Fruit fly (Drosophila melanogaster) whole organism, embryonic: ENCODE data around the gene Rab9.

Experiments
- BEAF-32 ChIP-seq: fragments of 200-800 bp; sonication (Bioruptor generic); optimal IDR thresholded peaks from 3 replicates; lab custom pipeline; 2017; ENCODE audit warnings: missing biosample characterization, missing genetic modification characterization, mild to moderate bottlenecking, moderate library complexity, missing genetic modification reagents
- Blimp-1 ChIP-seq: fragments of 200-800 bp; sonication (Bioruptor generic); optimal IDR thresholded peaks from 3 replicates; lab custom pipeline; 2018; ENCODE audit warnings: missing biosample characterization, missing genetic modification characterization, mild to moderate bottlenecking, moderate library complexity, missing genetic modification reagents
- CG10366 ChIP-seq: fragments of 200-800 bp; sonication (Bioruptor generic); IDR thresholded peaks from 2 replicates; pipeline ENCODE4 v1.3.6; 2022; ENCODE audit warnings: missing biosample characterization, missing genetic modification characterization
- CG10462 ChIP-seq: fragments of 200-800 bp; sonication (Bioruptor generic); optimal IDR thresholded peaks from 2 replicates; lab custom pipeline; 2016; ENCODE audit warnings: missing biosample characterization, missing genetic modification characterization
- CG11398 ChIP-seq: fragments of 200-800 bp; sonication (Bioruptor generic); optimal IDR thresholded peaks from 2 replicates; lab custom pipeline; 2016; ENCODE audit warnings: missing biosample characterization, missing genetic modification characterization
- CG11696 ChIP-seq: fragments of 200-800 bp; sonication (Bioruptor generic); IDR thresholded peaks from 2 replicates; pipeline ENCODE4 v1.3.6; 2022; ENCODE audit warnings: missing biosample characterization, missing genetic modification characterization
- CG12071 ChIP-seq: fragments of 200-800 bp; sonication (Bioruptor generic); optimal IDR thresholded peaks from 3 replicates; lab custom pipeline; 2018; ENCODE audit warnings: missing biosample characterization, mild to moderate bottlenecking, missing genetic modification characterization
- CG12391 ChIP-seq: fragments of 200-800 bp; sonication (Bioruptor generic); optimal IDR thresholded peaks from 3 replicates; lab custom pipeline; 2018; ENCODE audit warnings: missing biosample characterization, mild to moderate bottlenecking, missing genetic modification characterization, moderate library complexity
- CG12769 ChIP-seq: fragments of 200-800 bp; sonication (Bioruptor generic); optimal IDR thresholded peaks from 2 replicates; lab custom pipeline; 2019; ENCODE audit warnings: missing biosample characterization, mild to moderate bottlenecking, missing genetic modification characterization, moderate library complexity
- CG12942 ChIP-seq: fragments of 200-800 bp; sonication (Bioruptor generic); optimal IDR thresholded peaks from 3 replicates; lab custom pipeline; 2016; ENCODE audit warnings: missing biosample characterization, missing genetic modification characterization
- CG13624 ChIP-seq: fragments of 200-800 bp; sonication (Bioruptor generic); optimal IDR thresholded peaks from 2 replicates; lab custom pipeline; 2016; ENCODE audit warnings: missing biosample characterization, missing genetic modification characterization
- CG14014 ChIP-seq: fragments of 200-800 bp; sonication (Bioruptor generic); IDR thresholded peaks from 2 replicates; pipeline ENCODE4 v1.3.6; 2022; ENCODE audit warnings: missing biosample characterization, missing genetic modification characterization
- CG15269 ChIP-seq: fragments of 200-800 bp; sonication (Bioruptor generic); optimal IDR thresholded peaks from 2 replicates; lab custom pipeline; 2018; ENCODE audit warnings: missing biosample characterization, mild to moderate bottlenecking, missing genetic modification characterization, moderate library complexity
- CG16813 ChIP-seq: fragments of 200-800 bp; sonication (Bioruptor generic); IDR thresholded peaks from 3 replicates; pipeline ENCODE4 v1.3.6; 2022; ENCODE audit warnings: missing biosample characterization, missing genetic modification characterization; ENCODE audit not compliant: partially characterized antibody
- CG18764 ChIP-seq: fragments of 200-800 bp; sonication (Bioruptor generic); optimal IDR thresholded peaks from 3 replicates; lab custom pipeline; 2016; ENCODE audit warnings: missing biosample characterization, missing genetic modification characterization
- CG2116 ChIP-seq: fragments of 200-800 bp; sonication (Bioruptor generic); optimal IDR thresholded peaks from 3 replicates; lab custom pipeline; 2018; ENCODE audit warnings: missing biosample characterization, mild to moderate bottlenecking, missing genetic modification characterization
- CG2678 ChIP-seq: fragments of 200-800 bp; sonication (Bioruptor generic); optimal IDR thresholded peaks from 3 replicates; lab custom pipeline; 2019; ENCODE audit warnings: missing biosample characterization, mild to moderate bottlenecking, missing genetic modification characterization, moderate library complexity
- CG2889 ChIP-seq: fragments of 200-800 bp; sonication (Bioruptor generic); IDR thresholded peaks from 3 replicates; pipeline ENCODE4 v1.3.6; 2022; ENCODE audit warnings: missing biosample characterization, missing genetic modification characterization
- CG31388 ChIP-seq: fragments of 200-800 bp; sonication (Bioruptor generic); optimal IDR thresholded peaks from 2 replicates; lab custom pipeline; 2016; ENCODE audit warnings: missing biosample characterization, missing genetic modification characterization
- CG42726 ChIP-seq: fragments of 200-800 bp; sonication (Bioruptor generic); IDR thresholded peaks from 2 replicates; pipeline ENCODE4 v1.3.6; 2022; ENCODE audit warnings: missing biosample characterization, missing genetic modification characterization; ENCODE audit not compliant: partially characterized antibody
- CG7928 ChIP-seq: fragments of 200-800 bp; sonication (Bioruptor generic); optimal IDR thresholded peaks from 2 replicates; lab custom pipeline; 2017; ENCODE audit warnings: missing biosample characterization, mild to moderate bottlenecking, missing genetic modification characterization
- CG8290 ChIP-seq, 3 experiments: fragments of 200-800 bp; sonication (Bioruptor generic); optimal IDR thresholded peaks; 2 replicates each; lab custom pipeline; 2016 to 2019; ENCODE audit warnings: missing biosample characterization in 3 of 3, missing genetic modification characterization in 3 of 3, mild to moderate bottlenecking in 2 of 3, moderate library complexity in 1 of 3
- CG9727 ChIP-seq: fragments of 200-800 bp; sonication (Bioruptor generic); optimal IDR thresholded peaks from 3 replicates; lab custom pipeline; 2017; ENCODE audit warnings: missing biosample characterization, mild to moderate bottlenecking, missing genetic modification characterization
- CG9932 ChIP-seq: fragments of 200-800 bp; sonication (Bioruptor generic); IDR thresholded peaks from 2 replicates; pipeline ENCODE4 v1.3.6; 2022; ENCODE audit warnings: missing biosample characterization, missing genetic modification characterization
- CoRest ChIP-seq: fragments of 200-800 bp; sonication (Bioruptor generic); optimal IDR thresholded peaks from 3 replicates; lab custom pipeline; 2018; ENCODE audit warnings: missing biosample characterization, mild to moderate bottlenecking, missing genetic modification characterization, moderate library complexity
- Dad ChIP-seq: fragments of 200-800 bp; sonication (Bioruptor generic); optimal IDR thresholded peaks from 3 replicates; lab custom pipeline; 2016; ENCODE audit warnings: missing biosample characterization, missing genetic modification characterization
- Dek ChIP-seq: fragments of 200-800 bp; sonication (Bioruptor generic); optimal IDR thresholded peaks from 3 replicates; lab custom pipeline; 2019; ENCODE audit warnings: missing biosample characterization, mild to moderate bottlenecking, missing genetic modification characterization, moderate library complexity
- Ets65A ChIP-seq: fragments of 200-800 bp; sonication (Bioruptor generic); peaks from one replicate; lab custom pipeline; 2016; ENCODE audit warnings: missing biosample characterization, missing genetic modification characterization
- GATAe ChIP-seq: fragments of 200-800 bp; sonication (Bioruptor generic); conservative IDR thresholded peaks from 2 replicates; pipeline ENCODE4 v1.3.6; 2022; ENCODE audit warnings: missing biosample characterization, missing genetic modification characterization
- Lim3 ChIP-seq: fragments of 200-800 bp; sonication (Bioruptor generic); IDR thresholded peaks from 2 replicates; pipeline ENCODE4 v1.3.6; 2022; ENCODE audit warnings: missing biosample characterization, missing genetic modification characterization
- Neu2 ChIP-seq: fragments of 200-800 bp; sonication (Bioruptor generic); optimal IDR thresholded peaks from 3 replicates; lab custom pipeline; 2016; ENCODE audit warnings: missing biosample characterization, missing genetic modification characterization, borderline replicate concordance
- Oli ChIP-seq: fragments of 200-800 bp; sonication (Bioruptor generic); optimal IDR thresholded peaks from 2 replicates; lab custom pipeline; 2018; ENCODE audit warnings: missing biosample characterization, mild to moderate bottlenecking, missing genetic modification characterization, moderate library complexity
- Scr ChIP-seq: fragments of 200-800 bp; sonication (Bioruptor generic); IDR thresholded peaks from 2 replicates; pipeline ENCODE4 v1.3.6; 2022; ENCODE audit warnings: missing biosample characterization, missing genetic modification characterization; ENCODE audit not compliant: partially characterized antibody
- Sin3A ChIP-seq: fragments of >200 bp; optimal IDR thresholded peaks from 2 replicates; lab custom pipeline; 2018
- ac ChIP-seq: fragments of 200-800 bp; sonication (Bioruptor generic); optimal IDR thresholded peaks from 3 replicates; lab custom pipeline; 2017; ENCODE audit warnings: missing biosample characterization, mild to moderate bottlenecking, missing genetic modification characterization
- amos ChIP-seq: fragments of 200-800 bp; sonication (Bioruptor generic); IDR thresholded peaks from 2 replicates; pipeline ENCODE4 v1.3.6; 2022; ENCODE audit warnings: missing biosample characterization, missing genetic modification characterization; ENCODE audit not compliant: partially characterized antibody
- chn ChIP-seq: fragments of 200-800 bp; sonication (Bioruptor generic); optimal IDR thresholded peaks from 2 replicates; lab custom pipeline; 2016; ENCODE audit warnings: missing biosample characterization, missing genetic modification characterization
- crol ChIP-seq: fragments of 200-800 bp; sonication (Bioruptor generic); IDR thresholded peaks from 2 replicates; pipeline ENCODE4 v1.3.6; 2022; ENCODE audit warnings: missing biosample characterization, missing genetic modification characterization
- dimm ChIP-seq: fragments of 200-800 bp; sonication (Bioruptor generic); IDR thresholded peaks from 2 replicates; pipeline ENCODE4 v1.3.6; 2022; ENCODE audit warnings: missing biosample characterization, missing genetic modification characterization
- gsb ChIP-seq: fragments of 200-800 bp; sonication (Bioruptor generic); IDR thresholded peaks from 2 replicates; pipeline ENCODE4 v1.3.6; 2022; ENCODE audit warnings: missing biosample characterization, missing genetic modification characterization
- klu ChIP-seq: fragments of 200-800 bp; sonication (Bioruptor generic); IDR thresholded peaks from 2 replicates; pipeline ENCODE4 v1.3.6; 2022; ENCODE audit warnings: missing biosample characterization, missing genetic modification characterization
- knrl ChIP-seq: fragments of 200-800 bp; sonication (Bioruptor generic); IDR thresholded peaks from 3 replicates; pipeline ENCODE4 v1.3.6; 2022; ENCODE audit warnings: missing biosample characterization, missing genetic modification characterization; ENCODE audit not compliant: partially characterized antibody
- pho ChIP-seq: fragments of 200-800 bp; sonication (Bioruptor generic); optimal IDR thresholded peaks from 2 replicates; lab custom pipeline; 2016; ENCODE audit warnings: missing biosample characterization, missing genetic modification characterization
- row ChIP-seq: fragments of 200-800 bp; sonication (Bioruptor generic); IDR thresholded peaks from 3 replicates; pipeline ENCODE4 v1.3.6; 2022; ENCODE audit warnings: missing biosample characterization, missing genetic modification characterization
- shn ChIP-seq: fragments of 200-800 bp; sonication (Bioruptor generic); optimal IDR thresholded peaks from 3 replicates; lab custom pipeline; 2016; ENCODE audit warnings: missing biosample characterization, missing genetic modification characterization
- slbo ChIP-seq: fragments of 200-800 bp; sonication (Bioruptor generic); IDR thresholded peaks from 2 replicates; pipeline ENCODE4 v1.3.6; 2022; ENCODE audit warnings: missing biosample characterization, missing genetic modification characterization
- tap ChIP-seq: fragments of 200-800 bp; optimal IDR thresholded peaks from 3 replicates; lab custom pipeline; 2019; ENCODE audit warnings: missing biosample characterization, mild to moderate bottlenecking, missing genetic modification characterization, moderate library complexity
- tgo ChIP-seq: fragments of 200-800 bp; sonication (Bioruptor generic); IDR thresholded peaks from 3 replicates; pipeline ENCODE4 v1.3.6; 2022; ENCODE audit warnings: missing biosample characterization, missing genetic modification characterization
- trh ChIP-seq: fragments of 200-800 bp; sonication (Bioruptor generic); optimal IDR thresholded peaks from 2 replicates; lab custom pipeline; 2016; ENCODE audit warnings: missing biosample characterization, missing genetic modification characterization
- wdn ChIP-seq: fragments of 200-800 bp; sonication (Bioruptor generic); IDR thresholded peaks from 2 replicates; pipeline ENCODE4 v1.3.6; 2022; ENCODE audit warnings: missing biosample characterization, missing genetic modification characterization

Gene Rab9

dm6 chr2L:19397617-19398316, 34.6 kb upstream of the Rab9 start (continued):
- TF ChIP-seq CG2678 (tag; lab: Kevin White, UChicago) = peak; percentile 64
- peak; percentile 39 for TF ChIP-seq slbo (GFP tag; lab: Robert Waterston, UW)
- TF ChIP-seq row (GFP tag; lab: Robert Waterston, UW) = peak; percentile 52; the same call in 2 of the 3 replicates
- TF ChIP-seq CG10462 (GFP tag; lab: Kevin White, UChicago) = no peak
- TF ChIP-seq amos = no peak
- TF ChIP-seq CG2889 = no peak
- TF ChIP-seq trh = no peak
- no peak for TF ChIP-seq CG18764 (GFP tag; lab: Kevin White, UChicago)
- peak; percentile 37 for TF ChIP-seq CoRest (tag; lab: Kevin White, UChicago)
- peak; percentile 45; the same call in 1 of the 2 replicates for TF ChIP-seq CG9932 (GFP tag; lab: Robert Waterston, UW)
- no peak for TF ChIP-seq GATAe
- no peak for TF ChIP-seq CG31388 (GFP tag; lab: Kevin White, UChicago)
- TF ChIP-seq CG14014 (GFP tag; lab: Robert Waterston, UW) = no peak
- TF ChIP-seq ac = no peak
- no peak for TF ChIP-seq Dad (GFP tag; lab: Kevin White, UChicago)
- no peak for TF ChIP-seq CG8290 (GFP tag; optimal IDR thresholded peaks at IDR 0.05; lab: Kevin White, UChicago)
- peak in 1 of 2 experiments; percentile 8 for TF ChIP-seq CG8290 (tag; optimal IDR thresholded peaks at IDR 0.05; lab: Kevin White, UChicago)
- no peak for TF ChIP-seq CG10366 (GFP tag; lab: Robert Waterston, UW)
- peak; percentile 20 for TF ChIP-seq pho
- TF ChIP-seq Blimp-1 (GFP tag; lab: Kevin White, UChicago) = no peak
- TF ChIP-seq tap (tag; lab: Kevin White, UChicago) = peak; percentile 6
- no peak for TF ChIP-seq Sin3A
- peak; percentile 42 for TF ChIP-seq CG15269
- no peak for TF ChIP-seq tgo (GFP tag; lab: Robert Waterston, UW)
- no peak for TF ChIP-seq BEAF-32 (GFP tag; lab: Kevin White, UChicago)
- no peak for TF ChIP-seq Dek (tag; lab: Kevin White, UChicago)
- TF ChIP-seq CG11696 (GFP tag; lab: Robert Waterston, UW) = no peak
- TF ChIP-seq chn (GFP tag; lab: Kevin White, UChicago) = peak; percentile 8
- peak; percentile 32 for TF ChIP-seq Oli (tag; lab: Kevin White, UChicago)
- TF ChIP-seq knrl = no peak
- TF ChIP-seq CG11398 = no peak
- TF ChIP-seq Scr (GFP tag; lab: Robert Waterston, UW) = no peak
- no peak for TF ChIP-seq klu (GFP tag; lab: Robert Waterston, UW)
- no peak for TF ChIP-seq CG12071 (GFP tag; lab: Kevin White, UChicago)
- TF ChIP-seq Ets65A = no peak
- TF ChIP-seq shn = peak; percentile 16
- no peak for TF ChIP-seq Lim3 (GFP tag; lab: Robert Waterston, UW)
- TF ChIP-seq CG16813 = no peak
- TF ChIP-seq dimm (GFP tag; lab: Robert Waterston, UW) = no peak
- TF ChIP-seq gsb (GFP tag; lab: Robert Waterston, UW) = no peak
- peak; percentile 11 for TF ChIP-seq CG12769
- TF ChIP-seq CG13624 (GFP tag; lab: Kevin White, UChicago) = no peak
- no peak for TF ChIP-seq Neu2 (GFP tag; lab: Kevin White, UChicago)
- TF ChIP-seq CG42726 = no peak
- no peak for TF ChIP-seq CG2116 (GFP tag; lab: Kevin White, UChicago)
- TF ChIP-seq CG9727 = peak; percentile 21
- TF ChIP-seq CG7928 = no peak
- no peak for TF ChIP-seq CG12391 (tag; lab: Kevin White, UChicago)
- no peak for TF ChIP-seq wdn (GFP tag; lab: Robert Waterston, UW)
- TF ChIP-seq CG12942 (GFP tag; lab: Kevin White, UChicago) = no peak
- no peak for TF ChIP-seq crol (GFP tag; lab: Robert Waterston, UW)
